Fruit fly (Drosophila melanogaster) whole organism, prepupa: ENCODE data around the gene AOX3.

Experiments
- Blimp-1 ChIP-seq: fragments of 200-800 bp; sonication (Bioruptor generic); optimal IDR thresholded peaks from 3 replicates; lab custom pipeline; 2017; ENCODE audit warnings: missing biosample characterization, missing genetic modification characterization, mild to moderate bottlenecking, moderate library complexity, missing genetic modification reagents
- CG10669 ChIP-seq: fragments of 200-800 bp; sonication (Bioruptor generic); optimal IDR thresholded peaks from 3 replicates; lab custom pipeline; 2018; ENCODE audit warnings: missing biosample characterization, mild to moderate bottlenecking, missing genetic modification characterization, moderate library complexity
- CG11294 ChIP-seq: fragments of 200-800 bp; sonication (Bioruptor generic); IDR thresholded peaks from 2 replicates; pipeline ENCODE4 v1.3.6; 2022; ENCODE audit warnings: missing biosample characterization, missing genetic modification characterization
- CG11762 ChIP-seq: fragments of 200-800 bp; sonication (Bioruptor generic); optimal IDR thresholded peaks from 3 replicates; lab custom pipeline; 2016; ENCODE audit warnings: missing biosample characterization, missing genetic modification characterization; ENCODE audit not compliant: insufficient read depth
- CG11902 ChIP-seq: fragments of 200-800 bp; sonication (Bioruptor generic); optimal IDR thresholded peaks from 3 replicates; lab custom pipeline; 2016; ENCODE audit warnings: missing biosample characterization, missing genetic modification characterization
- CG15336 ChIP-seq: fragments of 200-800 bp; sonication (Bioruptor generic); IDR thresholded peaks from 2 replicates; pipeline ENCODE4 v1.3.6; 2022; ENCODE audit warnings: missing biosample characterization, missing genetic modification characterization
- CG1621 ChIP-seq: fragments of 200-800 bp; sonication (Bioruptor generic); optimal IDR thresholded peaks from 3 replicates; lab custom pipeline; 2018; ENCODE audit warnings: missing biosample characterization, mild to moderate bottlenecking, missing genetic modification characterization
- CG16779 ChIP-seq: fragments of 200-800 bp; sonication (Bioruptor generic); optimal IDR thresholded peaks from 3 replicates; lab custom pipeline; 2017; ENCODE audit warnings: missing biosample characterization, mild to moderate bottlenecking, missing genetic modification characterization
- CG3032 ChIP-seq: fragments of 200-800 bp; optimal IDR thresholded peaks from 2 replicates; lab custom pipeline; 2019; ENCODE audit warnings: missing biosample characterization, mild to moderate bottlenecking, missing genetic modification characterization, moderate library complexity
- CG31627 ChIP-seq: fragments of 200-800 bp; sonication (Bioruptor generic); optimal IDR thresholded peaks from 3 replicates; lab custom pipeline; 2016; ENCODE audit warnings: missing biosample characterization, missing genetic modification characterization
- CG32006 ChIP-seq: fragments of 200-800 bp; sonication (Bioruptor generic); optimal IDR thresholded peaks from 3 replicates; lab custom pipeline; 2017; ENCODE audit warnings: missing biosample characterization, mild to moderate bottlenecking, missing genetic modification characterization
- CG3919 ChIP-seq: fragments of 200-800 bp; sonication (Bioruptor generic); optimal IDR thresholded peaks from 3 replicates; lab custom pipeline; 2016; ENCODE audit warnings: missing biosample characterization, missing genetic modification characterization
- CG4318 ChIP-seq: fragments of 200-800 bp; sonication (Bioruptor generic); optimal IDR thresholded peaks from 3 replicates; lab custom pipeline; 2017; ENCODE audit warnings: missing biosample characterization, mild to moderate bottlenecking, missing genetic modification characterization
- CG6163 ChIP-seq: fragments of 200-800 bp; sonication (Bioruptor generic); IDR thresholded peaks from 3 replicates; pipeline ENCODE4 v1.3.6; 2022; ENCODE audit warnings: missing biosample characterization, missing genetic modification characterization
- CG6792 ChIP-seq: fragments of 200-800 bp; sonication (Bioruptor generic); optimal IDR thresholded peaks from 3 replicates; lab custom pipeline; 2016; ENCODE audit warnings: missing biosample characterization, missing genetic modification characterization
- CG6808 ChIP-seq: fragments of 200-800 bp; sonication (Bioruptor generic); optimal IDR thresholded peaks from 3 replicates; lab custom pipeline; 2017; ENCODE audit warnings: missing biosample characterization, missing genetic modification characterization, mild to moderate bottlenecking, moderate library complexity, missing genetic modification reagents
- CG6854 ChIP-seq: fragments of 200-800 bp; sonication (Bioruptor generic); optimal IDR thresholded peaks from 2 replicates; lab custom pipeline; 2017; ENCODE audit warnings: missing biosample characterization, mild to moderate bottlenecking, missing genetic modification characterization
- CG7368 ChIP-seq: fragments of 200-800 bp; sonication (Bioruptor generic); optimal IDR thresholded peaks from 3 replicates; lab custom pipeline; 2016; ENCODE audit warnings: missing biosample characterization, missing genetic modification characterization
- CG8319 ChIP-seq: fragments of 200-800 bp; sonication (Bioruptor generic); optimal IDR thresholded peaks from 3 replicates; lab custom pipeline; 2016; ENCODE audit warnings: missing biosample characterization, missing genetic modification characterization
- CG8632 ChIP-seq: fragments of 200-800 bp; sonication (Bioruptor generic); optimal IDR thresholded peaks from 3 replicates; lab custom pipeline; 2016; ENCODE audit warnings: missing biosample characterization, missing genetic modification characterization
- CG9139 ChIP-seq: fragments of 200-800 bp; sonication (Bioruptor generic); optimal IDR thresholded peaks from 3 replicates; lab custom pipeline; 2017; ENCODE audit warnings: missing biosample characterization, mild to moderate bottlenecking, missing genetic modification characterization
- Eip75B ChIP-seq: fragments of 200-800 bp; sonication (Bioruptor generic); optimal IDR thresholded peaks from 3 replicates; lab custom pipeline; 2016; ENCODE audit warnings: missing biosample characterization, missing genetic modification characterization
- Eip78C ChIP-seq: fragments of 200-800 bp; sonication (Bioruptor generic); peaks from one replicate; lab custom pipeline; 2016; ENCODE audit warnings: missing biosample characterization, missing genetic modification characterization
- Eip93F ChIP-seq: fragments of 200-800 bp; sonication (Bioruptor generic); optimal IDR thresholded peaks from 2 replicates; lab custom pipeline; 2016; ENCODE audit warnings: missing biosample characterization, mild to moderate bottlenecking, missing genetic modification characterization
- Ets21C ChIP-seq: fragments of 200-800 bp; sonication (Bioruptor generic); optimal IDR thresholded peaks from 3 replicates; lab custom pipeline; 2016; ENCODE audit warnings: missing biosample characterization, missing genetic modification characterization
- Ets96B ChIP-seq: fragments of 200-800 bp; optimal IDR thresholded peaks from 2 replicates; lab custom pipeline; 2019; ENCODE audit warnings: missing biosample characterization, mild to moderate bottlenecking, missing genetic modification characterization, moderate library complexity
- Gug ChIP-seq: fragments of 200-800 bp; sonication (Bioruptor generic); IDR thresholded peaks from 2 replicates; pipeline ENCODE4 v1.3.6; 2022; ENCODE audit warnings: missing biosample characterization, missing genetic modification characterization
- Hr39 ChIP-seq: fragments of 200-800 bp; sonication (Bioruptor generic); optimal IDR thresholded peaks from 2 replicates; lab custom pipeline; 2016; ENCODE audit warnings: missing biosample characterization, missing genetic modification characterization
- Smox ChIP-seq: fragments of 200-800 bp; sonication (Bioruptor generic); optimal IDR thresholded peaks from 3 replicates; lab custom pipeline; 2016; ENCODE audit warnings: missing biosample characterization, missing genetic modification characterization
- Sox102F ChIP-seq: fragments of 200-800 bp; sonication (Bioruptor generic); optimal IDR thresholded peaks from 2 replicates; lab custom pipeline; 2016; ENCODE audit warnings: missing biosample characterization, mild to moderate bottlenecking, missing genetic modification characterization
- Sox15 ChIP-seq: fragments of 200-800 bp; sonication (Bioruptor generic); optimal IDR thresholded peaks from 3 replicates; lab custom pipeline; 2016; ENCODE audit warnings: missing biosample characterization, missing genetic modification characterization
- achi ChIP-seq: fragments of 200-800 bp; sonication (Bioruptor generic); optimal IDR thresholded peaks from 3 replicates; lab custom pipeline; 2016; ENCODE audit warnings: missing biosample characterization, missing genetic modification characterization
- cyc ChIP-seq: fragments of 200-800 bp; sonication (Bioruptor generic); optimal IDR thresholded peaks from 3 replicates; lab custom pipeline; 2016; ENCODE audit warnings: missing biosample characterization, missing genetic modification characterization
- dac ChIP-seq: fragments of 200-800 bp; sonication (Bioruptor generic); optimal IDR thresholded peaks from 2 replicates; lab custom pipeline; 2017; ENCODE audit warnings: missing biosample characterization, mild to moderate bottlenecking, missing genetic modification characterization
- dsx ChIP-seq: fragments of 200-800 bp; optimal IDR thresholded peaks from 3 replicates; lab custom pipeline; 2019; ENCODE audit warnings: missing biosample characterization, mild to moderate bottlenecking, missing genetic modification characterization, moderate library complexity; ENCODE audit not compliant: poor library complexity, severe bottlenecking
- esn ChIP-seq: fragments of 200-800 bp; sonication (Bioruptor generic); optimal IDR thresholded peaks from 2 replicates; lab custom pipeline; 2016; ENCODE audit warnings: missing biosample characterization, mild to moderate bottlenecking, missing genetic modification characterization, moderate library complexity
- fd59A ChIP-seq: fragments of 200-800 bp; sonication (Bioruptor generic); optimal IDR thresholded peaks from 2 replicates; lab custom pipeline; 2017; ENCODE audit warnings: missing biosample characterization, mild to moderate bottlenecking, missing genetic modification characterization, missing genetic modification reagents
- fd85E ChIP-seq: fragments of 200-800 bp; sonication (Bioruptor generic); optimal IDR thresholded peaks from 3 replicates; lab custom pipeline; 2016; ENCODE audit warnings: missing biosample characterization, missing genetic modification characterization
- fkh ChIP-seq: fragments of 200-800 bp; sonication (Bioruptor generic); optimal IDR thresholded peaks from 3 replicates; lab custom pipeline; 2017; ENCODE audit warnings: missing biosample characterization, mild to moderate bottlenecking, missing genetic modification characterization, moderate library complexity
- net ChIP-seq: fragments of 200-800 bp; sonication (Bioruptor generic); optimal IDR thresholded peaks from 3 replicates; lab custom pipeline; 2016; ENCODE audit warnings: missing biosample characterization, missing genetic modification characterization
- pdm3 ChIP-seq: fragments of 200-800 bp; sonication (Bioruptor generic); optimal IDR thresholded peaks from 3 replicates; lab custom pipeline; 2016; ENCODE audit warnings: missing biosample characterization, missing genetic modification characterization
- spab ChIP-seq: fragments of 200-800 bp; sonication (Bioruptor generic); optimal IDR thresholded peaks from 2 replicates; lab custom pipeline; 2017; ENCODE audit warnings: missing biosample characterization, mild to moderate bottlenecking, missing genetic modification characterization, missing genetic modification reagents
- ss ChIP-seq, 2 experiments: fragments of 200-800 bp; sonication (Bioruptor generic); optimal IDR thresholded peaks; 2 replicates in 1 of 2; 3 replicates in 1 of 2; lab custom pipeline; 2017 to 2018; ENCODE audit warnings: mild to moderate bottlenecking in 2 of 2, missing biosample characterization in 2 of 2, missing genetic modification characterization in 2 of 2, moderate library complexity in 1 of 2
- svp ChIP-seq: fragments of 200-800 bp; sonication (Bioruptor generic); peaks from one replicate; lab custom pipeline; 2016; ENCODE audit warnings: missing biosample characterization, missing genetic modification characterization
- topi ChIP-seq: fragments of 200-800 bp; sonication (Bioruptor generic); optimal IDR thresholded peaks from 3 replicates; lab custom pipeline; 2016; ENCODE audit warnings: missing biosample characterization, missing genetic modification characterization

Gene AOX3

DNA sequence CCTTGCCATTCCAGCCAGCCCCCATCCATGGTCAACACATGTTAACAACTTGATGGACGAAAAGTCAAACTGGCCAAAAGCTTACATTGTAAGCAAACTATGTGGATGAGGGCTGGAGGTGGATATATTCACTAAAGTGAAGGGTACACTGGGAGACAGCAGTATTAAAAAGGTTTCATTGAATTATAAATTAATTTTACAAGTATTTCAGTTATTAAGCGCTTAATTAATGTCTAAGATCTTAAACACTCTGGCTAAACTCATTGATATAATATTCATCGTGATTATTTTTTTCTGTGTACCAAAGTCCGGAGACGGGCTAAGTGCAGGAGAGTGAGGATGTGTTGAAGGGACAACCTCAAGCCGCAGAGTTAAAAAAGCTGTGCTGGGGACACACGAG, 20.6 kb upstream of the AOX3 start (continued):
- TF ChIP-seq fd59A: peak; percentile 78
- peak; percentile 63 for TF ChIP-seq Eip75B (GFP tag; lab: Kevin White, UChicago)
- peak; percentile 79 for TF ChIP-seq CG3032 (tag; lab: Kevin White, UChicago)
- TF ChIP-seq Ets21C: peak; percentile 49
- peak; percentile 54 for TF ChIP-seq Sox102F (GFP tag; lab: Kevin White, UChicago)
- TF ChIP-seq Eip93F: no peak
- TF ChIP-seq CG11294 (GFP tag; lab: Robert Waterston, UW): no peak
- peak; percentile 53 for TF ChIP-seq CG11762 (GFP tag; lab: Kevin White, UChicago)
- peak; percentile 55; the same call in 1 of the 2 replicates for TF ChIP-seq CG15336 (GFP tag; lab: Robert Waterston, UW)
- TF ChIP-seq CG6808 (GFP tag; lab: Kevin White, UChicago): peak; percentile 73
- peak; percentile 68 for TF ChIP-seq CG6792 (GFP tag; lab: Kevin White, UChicago)
- peak; percentile 66 for TF ChIP-seq Hr39
- peak; percentile 60 for TF ChIP-seq Gug (GFP tag; lab: Robert Waterston, UW)
- TF ChIP-seq CG8319 (GFP tag; lab: Kevin White, UChicago): peak; percentile 51
- peak; percentile 70 for TF ChIP-seq cyc (GFP tag; lab: Kevin White, UChicago)
- TF ChIP-seq achi: peak; percentile 74
- peak; percentile 69 for TF ChIP-seq spab (GFP tag; lab: Kevin White, UChicago)
- no peak for TF ChIP-seq fkh
- peak; percentile 82 for TF ChIP-seq CG10669
- peak; percentile 54 for TF ChIP-seq CG7368 (GFP tag; lab: Kevin White, UChicago)
- TF ChIP-seq Sox15: peak; percentile 34
- no peak for TF ChIP-seq dac
- peak; percentile 50 for TF ChIP-seq net (GFP tag; lab: Kevin White, UChicago)
- peak; percentile 78 for TF ChIP-seq CG3919 (GFP tag; lab: Kevin White, UChicago)
- peak; percentile 64 for TF ChIP-seq CG1621 (tag; lab: Kevin White, UChicago)
- TF ChIP-seq dsx (GFP tag; lab: Kevin White, UChicago): peak; percentile 98
- TF ChIP-seq fd85E (GFP tag; lab: Kevin White, UChicago): no peak
- TF ChIP-seq CG16779 (tag; lab: Kevin White, UChicago): no peak
- TF ChIP-seq CG8632 (GFP tag; lab: Kevin White, UChicago): peak; percentile 66
- peak; percentile 48 for TF ChIP-seq CG32006 (GFP tag; lab: Kevin White, UChicago)

DNA sequence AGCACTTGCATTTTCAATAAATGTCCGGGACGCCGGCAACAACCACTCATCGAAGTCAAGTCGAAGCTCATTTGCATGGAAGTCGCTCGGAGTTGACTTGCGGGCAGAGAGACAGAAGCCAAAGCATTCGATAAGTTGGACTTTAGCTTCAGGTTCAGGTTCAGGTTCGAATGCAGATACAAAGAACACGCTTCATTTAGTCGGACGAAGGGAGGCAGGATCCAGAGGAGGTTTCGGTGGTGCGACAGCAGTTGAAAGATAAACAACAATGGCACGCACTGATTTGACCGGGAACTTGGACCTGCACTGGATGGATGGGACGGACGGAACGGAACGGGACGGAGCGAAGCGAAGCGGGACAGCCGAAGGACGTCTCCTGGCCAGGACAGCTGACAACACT, 19.9 kb upstream of the AOX3 start:
- TF ChIP-seq CG6854 (GFP tag; lab: Kevin White, UChicago) (no peak), Sox102F (GFP tag; lab: Kevin White, UChicago) (peak; percentile 1), CG1621 (tag; lab: Kevin White, UChicago) (peak; percentile 48), dsx (GFP tag; lab: Kevin White, UChicago) (no peak), ss (GFP tag; optimal IDR thresholded peaks at IDR 0.05; lab: Kevin White, UChicago) (peak; percentile 55 to 82), svp (GFP tag; lab: Kevin White, UChicago) (peak; percentile 27), CG6163 (GFP tag; lab: Robert Waterston, UW) (no peak), CG3919 (GFP tag; lab: Kevin White, UChicago) (peak; percentile 20), Eip78C (GFP tag; lab: Kevin White, UChicago) (peak; percentile 7), CG6808 (GFP tag; lab: Kevin White, UChicago) (peak; percentile 56), CG9139 (GFP tag; lab: Kevin White, UChicago) (peak; percentile 13)

DNA sequence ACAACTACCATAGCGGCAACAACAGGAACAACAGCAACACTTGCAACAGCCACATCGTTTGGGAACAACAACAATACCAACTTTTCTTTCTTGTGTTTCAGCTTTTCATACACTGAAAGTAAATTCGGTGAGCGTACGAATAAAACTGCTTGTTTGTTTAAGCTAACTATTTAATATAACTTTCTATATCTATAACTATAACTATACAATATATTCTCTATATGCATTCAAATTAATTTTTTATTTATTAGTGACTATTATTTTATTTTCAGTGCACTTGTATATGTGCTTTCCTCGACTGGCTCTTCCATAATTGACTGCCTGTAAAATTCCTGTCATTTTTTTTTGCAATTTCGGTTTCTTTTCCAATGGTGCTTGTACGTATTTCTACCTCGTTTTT, 19.0 kb upstream of the AOX3 start:
- TF ChIP-seq CG15336 (GFP tag; lab: Robert Waterston, UW): peak; percentile 94
- no peak for TF ChIP-seq spab (GFP tag; lab: Kevin White, UChicago)
- no peak for TF ChIP-seq Hr39
- TF ChIP-seq topi (GFP tag; lab: Kevin White, UChicago): no peak
- TF ChIP-seq esn (GFP tag; lab: Kevin White, UChicago): no peak
- TF ChIP-seq achi: peak; percentile 67
- TF ChIP-seq CG1621 (tag; lab: Kevin White, UChicago): no peak
- TF ChIP-seq CG11902 (GFP tag; lab: Kevin White, UChicago): no peak
- TF ChIP-seq CG6792 (GFP tag; lab: Kevin White, UChicago): no peak
- peak; percentile 37 for TF ChIP-seq CG3032 (tag; lab: Kevin White, UChicago)
- peak; percentile 6 for TF ChIP-seq pdm3 (GFP tag; lab: Kevin White, UChicago)
- TF ChIP-seq CG31627 (GFP tag; lab: Kevin White, UChicago): no peak
- TF ChIP-seq CG32006 (GFP tag; lab: Kevin White, UChicago): peak; percentile 84
- TF ChIP-seq CG11294 (GFP tag; lab: Robert Waterston, UW): peak; percentile 30; the same call in 1 of the 2 replicates
- TF ChIP-seq Smox (GFP tag; lab: Kevin White, UChicago): no peak
- peak; percentile 41 for TF ChIP-seq CG11762 (GFP tag; lab: Kevin White, UChicago)
- no peak for TF ChIP-seq CG6808 (GFP tag; lab: Kevin White, UChicago)
- TF ChIP-seq Ets96B (tag; lab: Kevin White, UChicago): peak; percentile 38
- peak; percentile 65 for TF ChIP-seq CG4318 (GFP tag; lab: Kevin White, UChicago)
- no peak for TF ChIP-seq CG8319 (GFP tag; lab: Kevin White, UChicago)
- TF ChIP-seq ss (GFP tag; optimal IDR thresholded peaks at IDR 0.05; lab: Kevin White, UChicago): no peak
- TF ChIP-seq Blimp-1 (GFP tag; lab: Kevin White, UChicago): no peak
- peak; percentile 69 for TF ChIP-seq CG6163 (GFP tag; lab: Robert Waterston, UW)
- no peak for TF ChIP-seq cyc (GFP tag; lab: Kevin White, UChicago)
- peak; percentile 18 for TF ChIP-seq dac
